Worm (Caenorhabditis elegans) whole organism, L2 larva: ENCODE measurements around the gene dpy-10.

Experiments used
- dmd-4 ChIP-seq: sonication (generic microtip); optimal IDR thresholded peaks from 2 replicates; lab custom pipeline; 2017; ENCODE audit warnings: missing biosample characterization, missing genetic modification characterization
- egl-27 ChIP-seq: sonication (generic microtip); optimal IDR thresholded peaks from 3 replicates; lab custom pipeline; 2017; ENCODE audit warnings: missing biosample characterization, missing genetic modification reagents, missing genetic modification characterization
- fos-1 ChIP-seq: fragments of 150-350 bp; optimal IDR thresholded peaks from 2 replicates; lab custom pipeline; 2014; ENCODE audit warnings: missing biosample characterization, missing genetic modification characterization
- nhr-10 ChIP-seq: sonication (generic microtip); optimal IDR thresholded peaks from 2 replicates; lab custom pipeline; 2017; ENCODE audit warnings: missing biosample characterization, missing genetic modification characterization
- nhr-12 ChIP-seq: fragments of 150-350 bp; optimal IDR thresholded peaks from 2 replicates; lab custom pipeline; 2014; ENCODE audit warnings: missing biosample characterization, missing genetic modification characterization
- nhr-23 ChIP-seq: fragments of 150-350 bp; optimal IDR thresholded peaks from 2 replicates; lab custom pipeline; 2014; ENCODE audit warnings: missing biosample characterization, missing genetic modification reagents, missing genetic modification characterization
- unc-39 ChIP-seq: fragments of 150-350 bp; optimal IDR thresholded peaks from 2 replicates; lab custom pipeline; 2014; ENCODE audit warnings: missing biosample characterization, missing genetic modification characterization

DNA sequence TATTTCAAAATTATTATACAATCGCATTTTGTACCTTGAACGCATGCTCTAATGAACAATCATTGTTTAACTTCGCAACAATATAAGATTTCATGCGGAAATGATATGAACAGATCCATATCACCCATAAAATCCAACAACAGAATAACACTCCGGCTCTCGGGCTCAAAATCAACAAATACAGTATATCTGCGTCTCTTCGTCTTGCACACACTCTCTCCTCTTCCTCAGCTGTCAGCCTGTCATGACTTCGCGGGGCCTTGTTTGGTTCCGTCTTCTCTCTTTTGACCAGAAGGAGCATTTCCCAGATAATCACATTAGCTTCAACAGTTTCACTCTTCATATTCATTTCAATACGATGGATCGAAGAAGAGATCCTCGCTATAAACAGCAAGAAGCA lies 44.2 kb upstream of the dpy-10 start, which contains the start of gene F41G3.3:
- TF ChIP-seq fos-1 = no peak
- no peak for TF ChIP-seq unc-39
- no peak for TF ChIP-seq dmd-4 (tag; lab: Kevin White, UChicago)
- TF ChIP-seq nhr-23 = no peak
- TF ChIP-seq nhr-12 = no peak
- no peak for TF ChIP-seq nhr-10 (tag; lab: Kevin White, UChicago)
- TF ChIP-seq egl-27 = no peak
